Worm (Caenorhabditis elegans) whole organism, young adult: Measurements from ENCODE around the gene C47D2.1.
"Not testable (repeated sequence)": the region's sequence is repeated elsewhere in the genome, so short reads cannot be mapped to it uniquely, and the experiment has no call there.

Experiments used
- B0261.1 ChIP-seq: sonication (generic microtip); optimal IDR thresholded peaks from 2 replicates; lab custom pipeline; 2016; ENCODE audit warnings: mild to moderate bottlenecking, missing genetic modification characterization, moderate library complexity, missing compliant biosample characterization
- C06A6.2 ChIP-seq: fragments of 200-800 bp; sonication (Bioruptor generic); conservative IDR thresholded peaks from 2 replicates; pipeline ENCODE4 v1.3.6; 2022; ENCODE audit warnings: missing genetic modification characterization, missing compliant biosample characterization
- F39B2.1 ChIP-seq: fragments of 200-800 bp; sonication (Bioruptor generic); IDR thresholded peaks from 2 replicates; pipeline ENCODE4 v1.3.6; 2022; ENCODE audit warnings: missing genetic modification reagents, missing genetic modification characterization, missing compliant biosample characterization
- F57C9.4 ChIP-seq: sonication (generic microtip); optimal IDR thresholded peaks from 2 replicates; lab custom pipeline; 2017; ENCODE audit warnings: mild to moderate bottlenecking, missing genetic modification characterization, missing compliant biosample characterization
- ama-1 ChIP-seq, 3 experiments: fragments of 150-350 bp in 1 of 3; sonication (generic microtip) in 2 of 3; optimal IDR thresholded peaks; 2 replicates each; lab custom pipeline; 2014 to 2018; ENCODE audit warnings: missing biosample characterization in 2 of 3, missing genetic modification characterization in 2 of 3, missing genetic modification reagents in 2 of 3
- ceh-58 ChIP-seq: fragments of 200-800 bp; sonication (Bioruptor generic); IDR thresholded peaks from 2 replicates; pipeline ENCODE4 v1.3.6; 2022; ENCODE audit warnings: missing genetic modification characterization, missing compliant biosample characterization
- die-1 ChIP-seq: sonication (generic microtip); optimal IDR thresholded peaks from 2 replicates; lab custom pipeline; 2016; ENCODE audit warnings: missing genotype, mild to moderate bottlenecking, missing genetic modification characterization, missing compliant biosample characterization
- him-1 ChIP-seq: sonication (generic microtip); optimal IDR thresholded peaks from 2 replicates; lab custom pipeline; 2016; ENCODE audit warnings: missing genotype, missing genetic modification reagents, missing genetic modification characterization, missing compliant biosample characterization
- mes-4 ChIP-seq: sonication (generic microtip); optimal IDR thresholded peaks from 2 replicates; lab custom pipeline; 2016; ENCODE audit warnings: missing genotype, missing genetic modification characterization, missing compliant biosample characterization
- pha-4 ChIP-seq: fragments of 150-350 bp; sonication (generic microtip); optimal IDR thresholded peaks from 2 replicates; lab custom pipeline; 2014; ENCODE audit warnings: missing biosample characterization, missing genetic modification reagents, missing genetic modification characterization
- unc-62 ChIP-seq: fragments of 150-350 bp; optimal IDR thresholded peaks from 2 replicates; lab custom pipeline; 2014; ENCODE audit warnings: missing biosample characterization, missing genetic modification reagents, missing genetic modification characterization
- zim-3 ChIP-seq: sonication (generic microtip); optimal IDR thresholded peaks from 2 replicates; lab custom pipeline; 2017; ENCODE audit warnings: mild to moderate bottlenecking, missing genetic modification characterization, moderate library complexity, missing compliant biosample characterization
- ztf-18 ChIP-seq: sonication (generic microtip); optimal IDR thresholded peaks from 2 replicates; lab custom pipeline; 2016; ENCODE audit warnings: missing genotype, mild to moderate bottlenecking, missing genetic modification characterization, missing compliant biosample characterization

DNA sequence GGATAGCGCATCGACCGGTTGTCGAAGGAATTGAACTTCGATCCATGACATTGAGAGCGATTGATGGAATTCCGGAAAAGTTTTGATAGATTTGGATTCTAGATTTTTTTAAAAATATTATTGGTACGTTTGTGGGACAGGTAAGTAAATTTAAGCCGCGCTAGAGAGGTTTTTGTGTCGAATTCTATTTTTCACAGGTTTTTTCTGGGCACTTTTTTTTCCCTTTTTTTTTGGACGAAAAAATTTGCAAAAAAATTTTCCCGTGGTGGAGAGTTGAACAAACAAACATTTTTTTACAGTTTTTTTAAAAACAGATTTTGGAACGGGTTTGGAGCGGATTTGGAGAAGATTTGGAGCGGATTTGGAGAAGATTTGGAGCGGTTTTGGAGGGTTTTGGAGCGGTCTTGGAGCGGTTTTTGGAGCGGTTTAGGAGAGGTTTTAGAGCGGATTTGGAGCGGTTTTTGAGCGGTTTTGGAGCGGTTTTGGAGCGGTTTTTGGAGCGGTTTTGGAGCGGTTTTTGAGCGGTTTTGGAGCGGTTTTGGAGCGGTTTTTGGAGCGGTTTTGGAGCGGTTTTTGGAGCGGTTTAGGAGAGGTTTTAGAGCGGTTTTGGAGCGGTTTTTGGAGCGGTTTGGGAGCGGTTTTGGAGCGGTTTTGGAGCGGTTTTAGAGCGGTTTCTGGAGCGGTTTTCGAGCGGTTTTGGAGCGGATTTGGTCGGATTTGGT, 33.1 kb upstream of the C47D2.1 start, which contains the start of gene C17H11.4:
- not testable (repeated sequence) for TF ChIP-seq C06A6.2 (GFP tag; lab: Robert Waterston, UW); zim-3 (tag; lab: Kevin White, UChicago); ama-1 (optimal IDR thresholded peaks at IDR 0.05; lab: Kevin White, UChicago); ama-1 (GFP tag; optimal IDR thresholded peaks at IDR 0.05; lab: Kevin White, UChicago); F57C9.4; pha-4 (tag; lab: Kevin White, UChicago); mes-4 (tag; lab: Kevin White, UChicago); die-1; ztf-18 (tag; lab: Kevin White, UChicago); him-1 (tag; lab: Kevin White, UChicago); F39B2.1 (GFP tag; lab: Robert Waterston, UW); B0261.1; unc-62 (GFP tag; lab: Kevin White, UChicago)
- TF ChIP-seq ceh-58 (GFP tag; lab: Robert Waterston, UW): 0 out of 2 replicates have a peak, but pooled peaks have one; percentile 4
